Worm (Caenorhabditis elegans) whole organism, L4 larva: ENCODE data around the gene W07G4.7.
A peak's percentile ranks its signal among the peaks of the same experiment; 100 is the strongest.

ENCODE experiments used
- D1046.2 ChIP-seq: fragments of 200-800 bp; sonication (Bioruptor generic); IDR thresholded peaks from 2 replicates; pipeline ENCODE4 v1.3.6; 2022; ENCODE audit warnings: missing genetic modification characterization, missing compliant biosample characterization
- F10B5.3 ChIP-seq: sonication (generic microtip); optimal IDR thresholded peaks from 2 replicates; lab custom pipeline; 2016; ENCODE audit warnings: mild to moderate bottlenecking, missing genetic modification characterization, missing compliant biosample characterization
- aha-1 ChIP-seq: fragments of 150-350 bp; peaks from one replicate; lab custom pipeline; 2014; ENCODE audit warnings: missing biosample characterization, missing genetic modification characterization
- arid-1 ChIP-seq: fragments of 200-800 bp; sonication (Bioruptor generic); conservative IDR thresholded peaks from 2 replicates; pipeline ENCODE4 v1.3.6; 2022; ENCODE audit warnings: missing genetic modification reagents, missing genetic modification characterization, missing compliant biosample characterization
- ceh-20 ChIP-seq: fragments of 200-800 bp; sonication (Bioruptor generic); IDR thresholded peaks from 2 replicates; pipeline ENCODE4 v1.3.6; 2022; ENCODE audit warnings: missing genetic modification reagents, missing genetic modification characterization, missing compliant biosample characterization
- daf-16 ChIP-seq, 3 experiments: sonication (generic microtip); optimal IDR thresholded peaks; 2 replicates each; lab custom pipeline; 2016 to 2017; ENCODE audit warnings: missing genetic modification characterization in 3 of 3, missing genetic modification reagents in 3 of 3, mild to moderate bottlenecking in 2 of 3, missing compliant biosample characterization in 2 of 3, missing biosample characterization in 1 of 3, moderate library complexity in 1 of 3
- daf-19 ChIP-seq: fragments of 200-800 bp; sonication (Bioruptor generic); conservative IDR thresholded peaks from 2 replicates; pipeline ENCODE4 v1.3.6; 2022; ENCODE audit warnings: missing genetic modification characterization, missing compliant biosample characterization
- daf-8 ChIP-seq: fragments of 200-800 bp; sonication (Bioruptor generic); IDR thresholded peaks from 2 replicates; pipeline ENCODE4 v1.3.6; 2022; ENCODE audit warnings: missing genetic modification characterization, missing compliant biosample characterization
- dmd-6 ChIP-seq: fragments of 200-800 bp; sonication (Bioruptor generic); IDR thresholded peaks from 2 replicates; pipeline ENCODE4 v1.3.6; 2022; ENCODE audit warnings: missing genetic modification reagents, missing genetic modification characterization, missing compliant biosample characterization
- duxl-1 ChIP-seq: sonication (generic microtip); optimal IDR thresholded peaks from 2 replicates; lab custom pipeline; 2016; ENCODE audit warnings: mild to moderate bottlenecking, missing genetic modification characterization, moderate library complexity, missing compliant biosample characterization; ENCODE audit not compliant: poor library complexity
- dve-1 ChIP-seq: sonication (generic microtip); optimal IDR thresholded peaks from 2 replicates; lab custom pipeline; 2017; ENCODE audit warnings: antibody characterized with exemption, mild to moderate bottlenecking, missing genetic modification characterization, missing compliant biosample characterization; ENCODE audit not compliant: insufficient read depth
- hif-1 ChIP-seq, 2 experiments: sonication (generic microtip); optimal IDR thresholded peaks; 2 replicates each; lab custom pipeline; 2016 to 2017; ENCODE audit warnings: missing compliant biosample characterization in 2 of 2, missing genetic modification characterization in 2 of 2, missing genetic modification reagents in 2 of 2, missing genotype in 2 of 2, mild to moderate bottlenecking in 1 of 2
- hlh-11 ChIP-seq: fragments of 200-800 bp; sonication (Bioruptor generic); optimal IDR thresholded peaks from 2 replicates; lab custom pipeline; 2018; ENCODE audit warnings: mild to moderate bottlenecking, missing genetic modification characterization, missing compliant biosample characterization
- hlh-30 ChIP-seq: sonication (generic microtip); optimal IDR thresholded peaks from 2 replicates; lab custom pipeline; 2017; ENCODE audit warnings: antibody characterized with exemption, mild to moderate bottlenecking, missing genetic modification characterization, missing compliant biosample characterization; ENCODE audit not compliant: insufficient read depth
- lin-13 ChIP-seq: fragments of 150-350 bp; optimal IDR thresholded peaks from 2 replicates; lab custom pipeline; 2014; ENCODE audit warnings: missing biosample characterization, missing genetic modification reagents, missing genetic modification characterization
- lin-38 ChIP-seq: fragments of 200-800 bp; sonication (Bioruptor generic); IDR thresholded peaks from 2 replicates; pipeline ENCODE4 v1.3.6; 2022; ENCODE audit warnings: missing genetic modification reagents, missing genetic modification characterization, missing compliant biosample characterization
- lsy-2 ChIP-seq, 2 experiments: fragments of 150-350 bp in 1 of 2; sonication (generic microtip) in 1 of 2; optimal IDR thresholded peaks; 2 replicates each; lab custom pipeline; 2014 to 2017; ENCODE audit warnings: missing biosample characterization in 2 of 2, missing genetic modification characterization in 2 of 2
- mdt-29 ChIP-seq: fragments of 200-800 bp; sonication (Bioruptor generic); IDR thresholded peaks from 2 replicates; pipeline ENCODE4 v1.3.6; 2022; ENCODE audit warnings: missing genetic modification reagents, missing genetic modification characterization, missing compliant biosample characterization
- mes-2 ChIP-seq: sonication (generic microtip); optimal IDR thresholded peaks from 2 replicates; lab custom pipeline; 2016; ENCODE audit warnings: missing genotype, mild to moderate bottlenecking, missing genetic modification characterization, missing compliant biosample characterization; ENCODE audit not compliant: poor library complexity, severe bottlenecking
- mxl-2 ChIP-seq: fragments of 200-800 bp; sonication (Bioruptor generic); conservative IDR thresholded peaks from 2 replicates; pipeline ENCODE4 v1.3.6; 2022; ENCODE audit warnings: missing genetic modification reagents, missing genetic modification characterization, missing compliant biosample characterization
- mxl-3 ChIP-seq: fragments of 200-800 bp; sonication (Bioruptor generic); optimal IDR thresholded peaks from 2 replicates; lab custom pipeline; 2018; ENCODE audit warnings: mild to moderate bottlenecking, missing genetic modification characterization, missing compliant biosample characterization
- nhr-102 ChIP-seq: sonication (generic microtip); optimal IDR thresholded peaks from 2 replicates; lab custom pipeline; 2016; ENCODE audit warnings: mild to moderate bottlenecking, missing genetic modification characterization, moderate library complexity, missing compliant biosample characterization
- nhr-11 ChIP-seq: fragments of 150-350 bp; optimal IDR thresholded peaks from 2 replicates; lab custom pipeline; 2014; ENCODE audit warnings: missing biosample characterization, missing genetic modification characterization
- nhr-237 ChIP-seq: sonication (generic microtip); optimal IDR thresholded peaks from 2 replicates; lab custom pipeline; 2017; ENCODE audit warnings: missing biosample characterization, missing genetic modification characterization
- nhr-25 ChIP-seq: sonication (generic microtip); optimal IDR thresholded peaks from 2 replicates; lab custom pipeline; 2017; ENCODE audit warnings: missing genetic modification characterization, mild to moderate bottlenecking, missing compliant biosample characterization, antibody characterized with exemption, moderate library complexity, borderline replicate concordance; ENCODE audit not compliant: insufficient read depth
- nhr-28 ChIP-seq: fragments of 150-350 bp; optimal IDR thresholded peaks from 2 replicates; lab custom pipeline; 2014; ENCODE audit warnings: missing biosample characterization, missing genetic modification characterization
- nhr-41 ChIP-seq: fragments of 200-800 bp; sonication (Bioruptor generic); IDR thresholded peaks from 2 replicates; pipeline ENCODE4 v1.3.6; 2022; ENCODE audit warnings: missing genetic modification reagents, missing genetic modification characterization, missing compliant biosample characterization
- nhr-48 ChIP-seq: sonication (generic microtip); optimal IDR thresholded peaks from 2 replicates; lab custom pipeline; 2016; ENCODE audit warnings: mild to moderate bottlenecking, missing genetic modification characterization, missing compliant biosample characterization
- nhr-6 ChIP-seq: fragments of 150-350 bp; optimal IDR thresholded peaks from 2 replicates; lab custom pipeline; 2014; ENCODE audit warnings: missing biosample characterization, missing genetic modification characterization
- nhr-76 ChIP-seq: fragments of 150-350 bp; optimal IDR thresholded peaks from 2 replicates; lab custom pipeline; 2014; ENCODE audit warnings: missing biosample characterization, missing genetic modification characterization
- nhr-77 ChIP-seq: fragments of 150-350 bp; optimal IDR thresholded peaks from 2 replicates; lab custom pipeline; 2014; ENCODE audit warnings: missing biosample characterization, missing genetic modification characterization
- php-3 ChIP-seq: fragments of 200-800 bp; sonication (Bioruptor generic); IDR thresholded peaks from 2 replicates; pipeline ENCODE4 v1.3.6; 2022; ENCODE audit warnings: missing genetic modification reagents, missing genetic modification characterization, missing compliant biosample characterization
- pqm-1 ChIP-seq: sonication (generic microtip); optimal IDR thresholded peaks from 2 replicates; lab custom pipeline; 2017; ENCODE audit warnings: missing biosample characterization, missing genetic modification characterization
- rbr-2 ChIP-seq: sonication (generic microtip); optimal IDR thresholded peaks from 2 replicates; lab custom pipeline; 2016; ENCODE audit warnings: missing genotype, missing genetic modification characterization, missing compliant biosample characterization
- saeg-2 ChIP-seq: fragments of 200-800 bp; sonication (Bioruptor generic); IDR thresholded peaks from 2 replicates; pipeline ENCODE4 v1.3.6; 2022; ENCODE audit warnings: missing genetic modification reagents, missing genetic modification characterization, missing compliant biosample characterization
- snpc-1.2 ChIP-seq: fragments of 200-800 bp; sonication (Bioruptor generic); IDR thresholded peaks from 2 replicates; pipeline ENCODE4 v1.3.6; 2022; ENCODE audit warnings: missing genetic modification reagents, missing genetic modification characterization, missing compliant biosample characterization
- snpc-4 ChIP-seq: fragments of 150-350 bp; optimal IDR thresholded peaks from 2 replicates; lab custom pipeline; 2014; ENCODE audit warnings: missing biosample characterization, missing genetic modification characterization
- spr-3 ChIP-seq: fragments of 200-800 bp; sonication (Bioruptor generic); optimal IDR thresholded peaks from 2 replicates; lab custom pipeline; 2018; ENCODE audit warnings: mild to moderate bottlenecking, missing genetic modification characterization, missing compliant biosample characterization
- tra-1 ChIP-seq: fragments of 200-800 bp; sonication (Bioruptor generic); IDR thresholded peaks from 2 replicates; pipeline ENCODE4 v1.3.6; 2022; ENCODE audit warnings: missing genetic modification reagents, missing genetic modification characterization, missing compliant biosample characterization
- unc-62 ChIP-seq, 3 experiments: fragments of 150-350 bp in 1 of 3; sonication (generic microtip); optimal IDR thresholded peaks in 2 of 3; peaks in 1 of 3; 1 replicate in 1 of 3; 2 replicates in 2 of 3; lab custom pipeline; 2014 to 2017; ENCODE audit warnings: missing biosample characterization in 3 of 3, missing genetic modification characterization in 3 of 3, missing genetic modification reagents in 3 of 3, missing genotype in 1 of 3
- vab-7 ChIP-seq: fragments of 200-800 bp; sonication (Bioruptor generic); IDR thresholded peaks from 2 replicates; pipeline ENCODE4 v1.3.6; 2022; ENCODE audit warnings: missing genetic modification reagents, missing genetic modification characterization, missing compliant biosample characterization
- zag-1 ChIP-seq: fragments of 150-350 bp; optimal IDR thresholded peaks from 2 replicates; lab custom pipeline; 2014; ENCODE audit warnings: missing biosample characterization, missing genetic modification characterization
- zfp-2 ChIP-seq: sonication (generic microtip); optimal IDR thresholded peaks from 2 replicates; lab custom pipeline; 2016; ENCODE audit warnings: mild to moderate bottlenecking, missing genetic modification characterization, missing compliant biosample characterization

The W07G4.7 gene

DNA sequence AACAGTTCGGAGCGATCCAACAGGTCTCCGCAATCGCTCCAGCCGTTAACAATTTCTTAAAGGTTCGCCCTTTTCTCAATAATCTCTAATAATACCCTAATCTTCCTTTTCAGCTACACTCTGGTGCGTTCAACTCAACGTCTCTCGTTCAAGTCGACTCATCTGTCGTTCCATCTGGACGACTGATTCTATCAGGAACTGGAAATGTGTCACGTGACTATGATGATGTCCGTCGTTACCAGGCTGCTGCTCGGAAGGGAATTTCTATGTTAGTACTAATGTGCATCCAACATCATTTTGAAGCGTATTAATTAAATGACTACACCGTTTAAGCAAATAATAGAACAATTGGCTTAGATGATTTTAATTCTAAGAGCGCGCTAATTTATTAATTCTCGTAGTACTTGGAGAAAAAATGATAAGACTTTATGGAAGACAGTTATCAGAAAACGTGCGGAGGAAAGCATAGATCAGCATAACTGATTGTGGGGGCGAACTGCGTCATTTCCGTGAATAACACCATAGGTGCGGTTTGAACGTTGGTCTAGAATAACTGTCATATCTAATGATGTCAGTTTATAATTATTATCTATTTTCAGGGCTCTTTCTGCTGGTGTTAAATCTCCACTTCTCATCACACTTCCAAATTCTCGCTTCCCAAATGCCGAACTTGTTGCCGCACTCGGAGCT is 9.5 kb upstream of the W07G4.7 start:
- TF ChIP-seq D1046.2 (GFP tag; lab: Robert Waterston, UW) = 0 out of 2 replicates have a peak, but pooled peaks have one; percentile 13
- TF ChIP-seq pqm-1 (tag; lab: Kevin White, UChicago) = peak; percentile 17
- TF ChIP-seq nhr-28 (tag; lab: Kevin White, UChicago) = peak; percentile 50
- peak; percentile 26 for TF ChIP-seq dve-1 (tag; lab: Kevin White, UChicago)
- no peak for TF ChIP-seq daf-8 (GFP tag; lab: Robert Waterston, UW)
- peak; percentile 25; the same call in 1 of the 2 replicates for TF ChIP-seq lin-38 (GFP tag; lab: Robert Waterston, UW)
- TF ChIP-seq snpc-4 (tag; lab: Kevin White, UChicago) = no peak
- TF ChIP-seq zag-1 (tag; lab: Kevin White, UChicago) = no peak
- no peak for TF ChIP-seq F10B5.3 (tag; lab: Kevin White, UChicago)
- TF ChIP-seq hlh-11 (tag; lab: Kevin White, UChicago) = peak; percentile 4

DNA sequence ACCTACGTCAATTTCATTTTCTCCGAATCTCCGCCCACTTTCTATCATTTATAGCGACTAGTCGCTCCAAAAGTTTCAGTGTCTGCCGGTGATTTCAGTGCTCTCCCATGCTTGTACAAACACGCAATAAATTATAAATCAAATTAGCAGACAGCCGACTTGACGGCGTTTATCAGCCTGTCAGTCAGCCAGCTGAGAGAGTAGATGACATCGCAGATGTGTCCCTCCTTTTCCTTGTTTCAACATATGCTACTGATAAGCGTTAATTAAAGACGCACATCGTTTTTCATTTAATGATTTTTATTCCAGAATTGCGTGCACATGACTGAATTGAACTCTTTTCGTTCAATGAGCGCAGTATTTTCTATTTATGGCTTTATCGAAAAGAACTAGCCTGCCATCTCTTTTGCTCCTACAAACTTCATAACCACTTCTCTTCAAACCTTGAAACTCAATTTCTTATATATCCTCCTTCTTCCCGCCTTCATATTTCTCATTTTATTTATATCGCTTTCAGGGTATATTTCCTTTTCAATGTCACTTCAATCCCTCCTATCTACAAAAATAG is 8.8 kb upstream of the W07G4.7 start, which contains the start of gene lap-2:
Gene lap-2 (plus strand): TSS at position 518 of the 568 bp plus-strand sequence.
- TF ChIP-seq nhr-76 (tag; lab: Kevin White, UChicago) = no peak
- no peak for TF ChIP-seq zfp-2 (tag; lab: Kevin White, UChicago)
- TF ChIP-seq saeg-2 (GFP tag; lab: Robert Waterston, UW) = no peak
- TF ChIP-seq hlh-30 (tag; lab: Kevin White, UChicago) = peak; percentile 39
- no peak for TF ChIP-seq vab-7 (GFP tag; lab: Robert Waterston, UW)
- peak in 1 of 2 experiments; percentile 32 for TF ChIP-seq unc-62 (GFP tag; optimal IDR thresholded peaks at IDR 0.05 in 1 of 2; lab: Kevin White, UChicago)
- no peak for TF ChIP-seq unc-62 (tag; optimal IDR thresholded peaks at IDR 0.05; lab: Kevin White, UChicago)
- TF ChIP-seq spr-3 = no peak
- TF ChIP-seq hif-1 (tag; optimal IDR thresholded peaks at IDR 0.05; lab: Kevin White, UChicago) = peak in 1 of 2 experiments; percentile 32
- TF ChIP-seq mxl-2 (GFP tag; lab: Robert Waterston, UW) = no peak
- 0 out of 2 replicates have a peak, but pooled peaks have one; percentile 13 for TF ChIP-seq nhr-41 (GFP tag; lab: Robert Waterston, UW)
- TF ChIP-seq nhr-102 (tag; lab: Kevin White, UChicago) = peak; percentile 75
- peak; percentile 63 for TF ChIP-seq pqm-1 (tag; lab: Kevin White, UChicago)
- TF ChIP-seq nhr-6 (tag; lab: Kevin White, UChicago) = peak; percentile 23
- no peak for TF ChIP-seq nhr-237 (tag; lab: Kevin White, UChicago)
- TF ChIP-seq duxl-1 (tag; lab: Kevin White, UChicago) = no peak
- TF ChIP-seq mes-2 (tag; lab: Kevin White, UChicago) = peak; percentile 18
- TF ChIP-seq daf-19 (GFP tag; lab: Robert Waterston, UW) = no peak
- TF ChIP-seq nhr-25 (tag; lab: Kevin White, UChicago) = no peak
- peak; percentile 25 for TF ChIP-seq aha-1 (tag; lab: Kevin White, UChicago)
- TF ChIP-seq nhr-11 (tag; lab: Kevin White, UChicago) = no peak
- peak; percentile 69 for TF ChIP-seq lin-13 (GFP tag; lab: Kevin White, UChicago)
- TF ChIP-seq nhr-77 = peak; percentile 54
- peak; percentile 65 for TF ChIP-seq nhr-48 (tag; lab: Kevin White, UChicago)
- 0 out of 2 replicates have a peak, but pooled peaks have one; percentile 44 for TF ChIP-seq mdt-29 (GFP tag; lab: Robert Waterston, UW)
- TF ChIP-seq rbr-2 (tag; lab: Kevin White, UChicago) = no peak
- TF ChIP-seq dve-1 (tag; lab: Kevin White, UChicago) = peak; percentile 85
- peak; percentile 90 for TF ChIP-seq hlh-11 (tag; lab: Kevin White, UChicago)
- TF ChIP-seq snpc-1.2 (GFP tag; lab: Robert Waterston, UW) = no peak
- no peak for TF ChIP-seq arid-1 (GFP tag; lab: Robert Waterston, UW)
- peak; percentile 93 for TF ChIP-seq ceh-20 (GFP tag; lab: Robert Waterston, UW)
- TF ChIP-seq daf-16 (GFP tag; optimal IDR thresholded peaks at IDR 0.05; lab: Kevin White, UChicago) = peak in 1 of 2 experiments; percentile 47
- TF ChIP-seq daf-16 (tag; optimal IDR thresholded peaks at IDR 0.05; lab: Kevin White, UChicago) = peak; percentile 52
- TF ChIP-seq mxl-3 (GFP tag; lab: Kevin White, UChicago) = peak; percentile 68
- TF ChIP-seq php-3 (GFP tag; lab: Robert Waterston, UW) = peak; percentile 97
- peak in 1 of 2 experiments; percentile 13 for TF ChIP-seq lsy-2 (tag; optimal IDR thresholded peaks at IDR 0.05; lab: Kevin White, UChicago)
- peak; percentile 68 for TF ChIP-seq nhr-28 (tag; lab: Kevin White, UChicago)
- TF ChIP-seq dmd-6 (GFP tag; lab: Robert Waterston, UW) = peak; percentile 98
- peak; percentile 96 for TF ChIP-seq tra-1 (GFP tag; lab: Robert Waterston, UW)
- TF ChIP-seq, all 104 proteins: peak for 23
